Worm (Caenorhabditis elegans): Measurements from ENCODE around the gene hrg-9.

DNA sequence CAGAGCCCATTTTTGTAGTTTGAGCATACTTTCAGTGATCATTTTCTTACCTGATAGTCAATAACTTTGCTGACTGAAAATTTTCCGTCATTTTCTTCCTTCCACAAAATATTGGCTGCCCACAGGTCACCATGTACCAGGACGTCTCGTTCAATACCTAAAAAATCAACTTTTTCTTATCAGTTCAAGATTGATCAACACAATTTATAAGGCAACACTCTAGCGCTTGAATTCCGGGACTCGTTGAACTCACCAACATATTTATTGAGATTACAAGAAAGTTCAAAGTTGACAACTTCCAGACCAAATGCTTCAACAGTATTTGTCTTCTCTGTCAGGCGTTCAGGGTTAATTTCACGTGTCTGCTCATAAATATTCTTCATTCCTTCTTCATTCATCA is 29.5 kb downstream of the hrg-9 start:
- TF ChIP-seq aly-1 (tag; optimal IDR thresholded peaks at IDR 0.05), result no peak
- TF ChIP-seq ama-1 (optimal IDR thresholded peaks at IDR 0.05), result no peak
- no peak for TF ChIP-seq F13C5.2 (tag; optimal IDR thresholded peaks at IDR 0.05)
- TF ChIP-seq pes-1 (GFP tag; IDR thresholded peaks at IDR 0.05), result no peak
- no peak for TF ChIP-seq hmbx-1 (tag; optimal IDR thresholded peaks at IDR 0.05)
- no peak for TF ChIP-seq sea-1 (GFP tag; conservative IDR thresholded peaks at IDR 0.05)
- no peak for TF ChIP-seq ets-7 (tag; optimal IDR thresholded peaks at IDR 0.05)
- TF ChIP-seq flt-1 (GFP tag; IDR thresholded peaks at IDR 0.05), result no peak
- TF ChIP-seq ceh-36 (tag; optimal IDR thresholded peaks at IDR 0.05), result no peak
- TF ChIP-seq hnd-1 (tag; optimal IDR thresholded peaks at IDR 0.05), result no peak
- TF ChIP-seq scrt-1 (GFP tag; IDR thresholded peaks at IDR 0.05), result no peak
- no peak for TF ChIP-seq B0310.2 (tag; optimal IDR thresholded peaks at IDR 0.05)

Data from whole organism, early embryonic.